Worm (Caenorhabditis elegans): ENCODE results near the gene T27A10.2.

Gene T27A10.2

DNA sequence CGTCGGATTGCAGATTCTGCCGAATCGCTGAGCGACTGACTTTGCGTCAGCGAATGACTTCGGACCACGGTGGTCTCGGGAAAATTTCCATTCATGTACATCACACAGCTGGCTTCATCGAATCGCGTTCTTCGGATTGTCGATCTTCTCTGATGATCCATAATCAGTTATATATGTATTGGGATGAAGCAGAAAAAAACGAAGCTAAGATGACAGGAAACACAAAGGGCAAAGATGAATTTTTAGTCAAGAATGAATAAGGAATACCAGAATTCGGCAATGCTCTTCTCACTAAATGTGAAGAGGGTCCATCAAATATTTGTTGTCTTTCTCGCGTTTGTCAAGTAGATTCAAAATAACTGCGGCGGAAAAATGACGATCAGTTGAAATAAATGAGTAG is 31.5 kb downstream of the T27A10.2 start, which contains the start of gene del-9:
TSS of gene del-9 (minus strand) at position 101 of the 400 bp plus-strand sequence.
- TF ChIP-seq hmg-4 (GFP tag; optimal IDR thresholded peaks at IDR 0.05) (no peak), ama-1 (optimal IDR thresholded peaks at IDR 0.05) (no peak), ets-7 (tag; optimal IDR thresholded peaks at IDR 0.05) (no peak), F13C5.2 (tag; optimal IDR thresholded peaks at IDR 0.05) (no peak), B0310.2 (tag; optimal IDR thresholded peaks at IDR 0.05) (no peak), hnd-1 (tag; optimal IDR thresholded peaks at IDR 0.05) (no peak), flt-1 (GFP tag; IDR thresholded peaks at IDR 0.05) (no peak), sea-1 (GFP tag; conservative IDR thresholded peaks at IDR 0.05) (no peak), ceh-36 (tag; optimal IDR thresholded peaks at IDR 0.05) (no peak), tra-4 (tag; optimal IDR thresholded peaks at IDR 0.05) (no peak), hmbx-1 (tag; optimal IDR thresholded peaks at IDR 0.05) (no peak), pes-1 (GFP tag; IDR thresholded peaks at IDR 0.05) (no peak), tbx-37 (GFP tag; conservative IDR thresholded peaks at IDR 0.05) (no peak), tbx-11 (GFP tag; IDR thresholded peaks at IDR 0.05) (no peak), aly-1 (tag; optimal IDR thresholded peaks at IDR 0.05) (no peak), ceh-13 (GFP tag; optimal IDR thresholded peaks at IDR 0.05) (no peak), scrt-1 (GFP tag; IDR thresholded peaks at IDR 0.05) (no peak)

DNA sequence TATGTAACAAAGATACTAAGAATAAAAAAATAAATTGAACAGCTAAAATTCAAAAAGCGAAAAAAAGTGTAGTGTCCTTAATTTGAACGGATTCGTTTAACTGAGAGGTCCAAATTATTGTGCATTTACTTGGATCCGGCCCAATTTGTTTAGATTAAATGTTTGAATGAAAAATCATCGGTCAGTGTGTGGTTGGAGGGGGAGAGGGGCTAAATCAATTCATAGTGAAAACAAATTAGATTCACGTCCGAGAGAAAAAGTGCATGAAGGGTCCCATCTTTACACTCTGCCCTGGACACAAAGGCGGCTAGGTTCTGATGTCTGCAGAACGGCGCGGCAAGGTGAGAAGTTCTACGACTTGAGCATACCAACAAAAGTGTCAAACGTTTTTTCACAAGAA is 33.1 kb downstream of the T27A10.2 start:
- TF ChIP-seq tra-4 (tag; optimal IDR thresholded peaks at IDR 0.05) (no peak), hnd-1 (tag; optimal IDR thresholded peaks at IDR 0.05) (no peak), hmg-4 (GFP tag; optimal IDR thresholded peaks at IDR 0.05) (no peak), aly-1 (tag; optimal IDR thresholded peaks at IDR 0.05) (no peak), ceh-13 (GFP tag; optimal IDR thresholded peaks at IDR 0.05) (no peak), scrt-1 (GFP tag; IDR thresholded peaks at IDR 0.05) (no peak), sea-1 (GFP tag; conservative IDR thresholded peaks at IDR 0.05) (no peak), ceh-36 (tag; optimal IDR thresholded peaks at IDR 0.05) (no peak), flt-1 (GFP tag; IDR thresholded peaks at IDR 0.05) (no peak)

DNA sequence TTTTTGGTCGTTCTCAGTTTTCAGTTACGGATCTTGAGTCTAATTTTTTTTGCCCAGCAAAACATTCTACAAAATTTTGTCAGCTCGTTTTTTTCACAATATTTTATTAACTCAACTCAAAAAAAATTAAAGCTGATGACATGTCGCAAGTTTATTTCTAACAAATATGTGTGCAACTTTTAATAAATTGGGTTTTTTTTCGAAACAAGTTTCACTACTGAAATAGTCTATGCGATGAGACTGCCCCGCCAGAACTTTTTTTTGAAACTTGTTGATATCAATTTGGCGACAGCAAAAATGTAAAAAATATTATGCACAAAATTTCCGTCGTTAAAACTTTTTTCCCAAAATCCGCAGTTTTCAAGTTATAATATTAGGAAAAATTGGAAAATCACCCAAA is 37.4 kb downstream of the T27A10.2 start, which contains the start of gene C18B2.2:
TSS of gene C18B2.2 (plus strand) at position 301 of the 400 bp plus-strand sequence.
- no peak for TF ChIP-seq hmbx-1 (tag; optimal IDR thresholded peaks at IDR 0.05)
- no peak for TF ChIP-seq ceh-36 (tag; optimal IDR thresholded peaks at IDR 0.05)
- no peak for TF ChIP-seq aly-1 (tag; optimal IDR thresholded peaks at IDR 0.05)
- no peak for TF ChIP-seq sea-1 (GFP tag; conservative IDR thresholded peaks at IDR 0.05)
- TF ChIP-seq tbx-37 (GFP tag; conservative IDR thresholded peaks at IDR 0.05) = no peak
- TF ChIP-seq tbx-11 (GFP tag; IDR thresholded peaks at IDR 0.05) = no peak
- TF ChIP-seq B0310.2 (tag; optimal IDR thresholded peaks at IDR 0.05) = no peak

DNA sequence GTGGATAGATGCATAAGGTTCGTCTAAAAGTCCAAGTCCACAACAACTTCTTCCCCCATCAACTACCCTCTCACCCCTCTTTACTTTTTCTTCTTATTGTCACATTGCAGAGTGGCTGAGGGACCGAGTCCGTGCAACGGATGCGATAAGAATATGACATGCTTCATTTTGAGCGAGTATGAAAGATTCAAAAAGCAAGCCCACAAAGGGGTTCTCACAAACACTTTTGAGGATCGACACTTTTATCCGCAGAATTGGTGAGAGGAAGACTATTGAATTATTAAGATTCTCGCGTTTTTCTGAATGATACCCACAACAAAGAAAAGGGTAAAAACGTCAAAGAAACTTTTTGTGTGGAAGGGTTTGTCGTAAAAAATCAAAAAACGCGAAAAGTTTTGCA is 39.8 kb downstream of the T27A10.2 start:
- no peak for TF ChIP-seq scrt-1 (GFP tag; IDR thresholded peaks at IDR 0.05)
- no peak for TF ChIP-seq sea-1 (GFP tag; conservative IDR thresholded peaks at IDR 0.05)
- no peak for TF ChIP-seq tbx-11 (GFP tag; IDR thresholded peaks at IDR 0.05)
- no peak for TF ChIP-seq ama-1 (optimal IDR thresholded peaks at IDR 0.05)
- TF ChIP-seq pes-1 (GFP tag; IDR thresholded peaks at IDR 0.05) = no peak
- TF ChIP-seq flt-1 (GFP tag; IDR thresholded peaks at IDR 0.05) = no peak
- no peak for TF ChIP-seq ceh-13 (GFP tag; optimal IDR thresholded peaks at IDR 0.05)
- TF ChIP-seq F13C5.2 (tag; optimal IDR thresholded peaks at IDR 0.05) = no peak
- no peak for TF ChIP-seq hmbx-1 (tag; optimal IDR thresholded peaks at IDR 0.05)
- TF ChIP-seq ceh-36 (tag; optimal IDR thresholded peaks at IDR 0.05) = no peak
- TF ChIP-seq hmg-4 (GFP tag; optimal IDR thresholded peaks at IDR 0.05) = no peak
- TF ChIP-seq hnd-1 (tag; optimal IDR thresholded peaks at IDR 0.05) = no peak
- TF ChIP-seq tbx-37 (GFP tag; conservative IDR thresholded peaks at IDR 0.05) = no peak
- no peak for TF ChIP-seq tra-4 (tag; optimal IDR thresholded peaks at IDR 0.05)
- TF ChIP-seq aly-1 (tag; optimal IDR thresholded peaks at IDR 0.05) = no peak
- no peak for TF ChIP-seq B0310.2 (tag; optimal IDR thresholded peaks at IDR 0.05)

DNA sequence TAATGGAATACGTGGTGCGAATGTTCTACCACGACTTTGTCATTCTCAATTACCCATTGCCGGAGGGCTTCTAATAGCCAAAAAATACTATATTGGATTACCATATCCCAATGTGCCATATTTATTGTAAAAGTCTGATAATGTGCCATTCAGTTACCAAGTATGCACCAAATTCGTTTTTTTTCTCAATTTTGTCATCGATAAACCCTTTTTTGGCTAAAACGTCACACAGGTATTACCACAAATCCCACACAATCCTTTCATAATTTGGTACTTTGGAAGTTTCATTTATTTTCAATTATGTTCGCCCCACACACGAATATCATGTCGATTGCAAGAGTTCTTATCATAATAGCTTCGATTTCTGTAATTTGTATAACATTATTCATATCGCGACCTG is 42.3 kb downstream of the T27A10.2 start, which contains the start of gene vep-2:
TSS of gene vep-2 (plus strand) at position 301 of the 400 bp plus-strand sequence.
- no peak for TF ChIP-seq flt-1 (GFP tag; IDR thresholded peaks at IDR 0.05)
- no peak for TF ChIP-seq pes-1 (GFP tag; IDR thresholded peaks at IDR 0.05)
- TF ChIP-seq hmg-4 (GFP tag; optimal IDR thresholded peaks at IDR 0.05) = no peak
- TF ChIP-seq aly-1 (tag; optimal IDR thresholded peaks at IDR 0.05) = no peak
- no peak for TF ChIP-seq hnd-1 (tag; optimal IDR thresholded peaks at IDR 0.05)
- no peak for TF ChIP-seq ets-7 (tag; optimal IDR thresholded peaks at IDR 0.05)
- no peak for TF ChIP-seq tbx-11 (GFP tag; IDR thresholded peaks at IDR 0.05)
- TF ChIP-seq F13C5.2 (tag; optimal IDR thresholded peaks at IDR 0.05) = no peak
- no peak for TF ChIP-seq ceh-13 (GFP tag; optimal IDR thresholded peaks at IDR 0.05)
- no peak for TF ChIP-seq ceh-36 (tag; optimal IDR thresholded peaks at IDR 0.05)
- TF ChIP-seq scrt-1 (GFP tag; IDR thresholded peaks at IDR 0.05) = no peak
- TF ChIP-seq tbx-37 (GFP tag; conservative IDR thresholded peaks at IDR 0.05) = no peak
- no peak for TF ChIP-seq ama-1 (optimal IDR thresholded peaks at IDR 0.05)
- TF ChIP-seq sea-1 (GFP tag; conservative IDR thresholded peaks at IDR 0.05) = no peak
- no peak for TF ChIP-seq tra-4 (tag; optimal IDR thresholded peaks at IDR 0.05)
- TF ChIP-seq hmbx-1 (tag; optimal IDR thresholded peaks at IDR 0.05) = no peak

DNA sequence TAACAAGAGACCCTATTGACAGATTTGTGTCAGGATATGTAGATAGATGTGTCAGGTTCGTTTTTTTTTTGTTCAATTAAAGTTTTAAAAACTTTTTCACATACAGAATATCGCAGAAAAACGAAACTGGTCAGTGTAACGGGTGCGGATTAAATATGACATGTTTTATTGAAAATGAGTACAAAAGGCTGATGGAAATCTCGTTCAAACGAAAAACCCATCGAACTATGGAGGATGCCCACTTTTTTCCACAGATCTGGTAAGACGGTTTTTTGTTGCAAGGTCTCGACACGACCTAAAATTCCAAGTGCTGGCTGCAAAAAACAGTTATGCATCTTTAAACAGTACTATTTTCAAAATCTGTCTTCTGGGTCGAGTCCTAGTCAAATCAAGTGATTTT is 44.3 kb downstream of the T27A10.2 start:
- TF ChIP-seq F13C5.2 (tag; optimal IDR thresholded peaks at IDR 0.05) (no peak), hnd-1 (tag; optimal IDR thresholded peaks at IDR 0.05) (no peak), flt-1 (GFP tag; IDR thresholded peaks at IDR 0.05) (no peak), ets-7 (tag; optimal IDR thresholded peaks at IDR 0.05) (no peak), ama-1 (optimal IDR thresholded peaks at IDR 0.05) (no peak), tbx-37 (GFP tag; conservative IDR thresholded peaks at IDR 0.05) (no peak), B0310.2 (tag; optimal IDR thresholded peaks at IDR 0.05) (no peak), aly-1 (tag; optimal IDR thresholded peaks at IDR 0.05) (no peak), ceh-13 (GFP tag; optimal IDR thresholded peaks at IDR 0.05) (no peak), pes-1 (GFP tag; IDR thresholded peaks at IDR 0.05) (no peak), scrt-1 (GFP tag; IDR thresholded peaks at IDR 0.05) (no peak), sea-1 (GFP tag; conservative IDR thresholded peaks at IDR 0.05) (no peak), tbx-11 (GFP tag; IDR thresholded peaks at IDR 0.05) (no peak), hmbx-1 (tag; optimal IDR thresholded peaks at IDR 0.05) (no peak), hmg-4 (GFP tag; optimal IDR thresholded peaks at IDR 0.05) (no peak), tra-4 (tag; optimal IDR thresholded peaks at IDR 0.05) (no peak), ceh-36 (tag; optimal IDR thresholded peaks at IDR 0.05) (no peak)

DNA sequence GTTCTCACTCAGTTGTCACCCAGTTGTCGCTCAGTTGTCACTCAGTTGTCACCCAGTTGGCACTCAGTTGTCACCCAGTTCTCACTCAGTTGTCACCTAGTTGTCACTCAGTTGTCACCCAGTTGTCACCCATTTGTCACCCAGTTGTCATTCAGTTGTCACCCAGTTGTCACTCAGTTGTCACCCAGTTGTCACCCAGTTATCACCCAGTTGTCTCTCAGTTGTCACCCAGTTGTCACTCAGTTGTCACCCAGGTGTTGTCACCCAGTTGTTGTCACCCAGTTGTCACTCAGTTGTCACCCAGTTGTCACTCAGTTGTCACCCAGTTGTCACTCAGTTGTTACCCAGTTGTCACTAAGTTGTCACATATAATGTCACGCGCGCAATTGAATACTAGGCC is 45.8 kb downstream of the T27A10.2 start:
- no peak for TF ChIP-seq aly-1 (tag; optimal IDR thresholded peaks at IDR 0.05)
- 0 out of 2 replicates have a peak, but pooled peaks have one; percentile 60 for TF ChIP-seq scrt-1 (GFP tag; IDR thresholded peaks at IDR 0.05)
- no peak for TF ChIP-seq hmg-4 (GFP tag; optimal IDR thresholded peaks at IDR 0.05)
- no peak for TF ChIP-seq pes-1 (GFP tag; IDR thresholded peaks at IDR 0.05)
- TF ChIP-seq ceh-36 (tag; optimal IDR thresholded peaks at IDR 0.05) = no peak
- TF ChIP-seq tbx-11 (GFP tag; IDR thresholded peaks at IDR 0.05) = peak; percentile 65
- TF ChIP-seq ceh-13 (GFP tag; optimal IDR thresholded peaks at IDR 0.05) = no peak
- TF ChIP-seq sea-1 (GFP tag; conservative IDR thresholded peaks at IDR 0.05) = peak; percentile 72; the same call in 1 of the 2 replicates
- TF ChIP-seq tbx-37 (GFP tag; conservative IDR thresholded peaks at IDR 0.05) = no peak
- no peak for TF ChIP-seq B0310.2 (tag; optimal IDR thresholded peaks at IDR 0.05)
- no peak for TF ChIP-seq hnd-1 (tag; optimal IDR thresholded peaks at IDR 0.05)
- no peak for TF ChIP-seq hmbx-1 (tag; optimal IDR thresholded peaks at IDR 0.05)

Data from whole organism, early embryonic.